Worm (Caenorhabditis elegans): ENCODE data around the gene spig-8.

The spig-8 gene

ce11 chrV:7027055-7027454 lies 27.6 kb upstream of the spig-8 start, which contains the start of gene F20A1.6:
Gene F20A1.6 (minus strand): TSS chrV:7027155.
- no peak for TF ChIP-seq aptf-2 (GFP tag; conservative IDR thresholded peaks at IDR 0.05)
- TF ChIP-seq efl-1 (GFP tag; optimal IDR thresholded peaks at IDR 0.05), result no peak
- no peak for TF ChIP-seq bed-2 (GFP tag; IDR thresholded peaks at IDR 0.05)
- TF ChIP-seq unc-130 (GFP tag; optimal IDR thresholded peaks at IDR 0.05), result no peak
- TF ChIP-seq lir-1 (GFP tag; conservative IDR thresholded peaks at IDR 0.05), result no peak
- no peak for TF ChIP-seq nhr-27 (tag; optimal IDR thresholded peaks at IDR 0.05)
- no peak for TF ChIP-seq lin-40 (tag; optimal IDR thresholded peaks at IDR 0.05)

- TF ChIP-seq madf-10 (tag; optimal IDR thresholded peaks at IDR 0.05) (no peak), hmg-1.2 (GFP tag; IDR thresholded peaks at IDR 0.05) (no peak; the same call in 1 of the 2 replicates), dpff-1 (tag; optimal IDR thresholded peaks at IDR 0.05) (no peak), chd-7 (tag; optimal IDR thresholded peaks at IDR 0.05) (no peak), attf-6 (GFP tag; IDR thresholded peaks at IDR 0.05) (no peak), madf-6 (GFP tag; IDR thresholded peaks at IDR 0.05) (no peak), attf-3 (GFP tag; conservative IDR thresholded peaks at IDR 0.05) (no peak), tbp1 (GFP tag; optimal IDR thresholded peaks at IDR 0.05) (no peak), unc-130 (GFP tag; optimal IDR thresholded peaks at IDR 0.05) (no peak), T26A5.8 (tag; optimal IDR thresholded peaks at IDR 0.05) (no peak), lag-1 (GFP tag; IDR thresholded peaks at IDR 0.05) (no peak), cebp-2 (GFP tag; IDR thresholded peaks at IDR 0.05) (no peak)
Measured at ce11 chrV:7036475-7036874, 18.2 kb upstream of the spig-8 start, which contains the start of gene twk-11. Gene twk-11 (minus strand): TSS chrV:7036575.

ce11 chrV:7046005-7046404 lies 8.7 kb upstream of the spig-8 start, which contains the start of gene F20A1.2:
Gene F20A1.2 (plus strand): TSS chrV:7046305.
- TF ChIP-seq C06A6.2 (GFP tag; conservative IDR thresholded peaks at IDR 0.05), result no peak
- no peak for TF ChIP-seq lin-40 (tag; optimal IDR thresholded peaks at IDR 0.05)
- no peak for TF ChIP-seq K12H6.12 (tag; optimal IDR thresholded peaks at IDR 0.05)

- TF ChIP-seq akir-1 (GFP tag; optimal IDR thresholded peaks at IDR 0.05), result no peak
- TF ChIP-seq mes-4 (tag; optimal IDR thresholded peaks at IDR 0.05), result no peak
Measured at ce11 chrV:7047512-7047911, 7.2 kb upstream of the spig-8 start, which contains the start of gene F20A1.8. Gene F20A1.8 (minus strand): TSS chrV:7047612.

ce11 chrV:7050153-7050552 lies 4.5 kb upstream of the spig-8 start:
- TF ChIP-seq atf-7 (tag; optimal IDR thresholded peaks at IDR 0.05) (no peak), nhr-120 (GFP tag; IDR thresholded peaks at IDR 0.05) (no peak), nhr-27 (tag; optimal IDR thresholded peaks at IDR 0.05) (no peak), pha-4 (tag; optimal IDR thresholded peaks at IDR 0.05) (no peak), tbp1 (GFP tag; optimal IDR thresholded peaks at IDR 0.05) (no peak), ceh-79 (tag; optimal IDR thresholded peaks at IDR 0.05) (no peak), C17E4.6 (GFP tag; IDR thresholded peaks at IDR 0.05) (no peak), attf-5 (GFP tag; optimal IDR thresholded peaks at IDR 0.05) (no peak), ekl-4 (GFP tag; IDR thresholded peaks at IDR 0.05) (no peak), F57A8.1 (GFP tag; optimal IDR thresholded peaks at IDR 0.05) (no peak), ceh-91 (GFP tag; IDR thresholded peaks at IDR 0.05) (no peak), rpc-1 (optimal IDR thresholded peaks at IDR 0.05) (no peak), rpc-1 (tag; optimal IDR thresholded peaks at IDR 0.05) (no peak), aptf-2 (GFP tag; conservative IDR thresholded peaks at IDR 0.05) (no peak), F33H1.4 (GFP tag; IDR thresholded peaks at IDR 0.05) (no peak), snpc-1.1 (tag; optimal IDR thresholded peaks at IDR 0.05; ENCODE audit: insufficient read depth) (no peak)

Data from whole organism, young adult.